Fruit fly (Drosophila melanogaster) whole organism, embryonic: ENCODE results near the gene CG32845.

ENCODE experiments used
- ATbp ChIP-seq: fragments of 200-800 bp; sonication (Bioruptor generic); optimal IDR thresholded peaks from 2 replicates; lab custom pipeline; 2017; ENCODE audit warnings: missing biosample characterization, mild to moderate bottlenecking, missing genetic modification characterization, missing genetic modification reagents
- Atf3 ChIP-seq: fragments of 200-800 bp; sonication (Bioruptor generic); optimal IDR thresholded peaks from 3 replicates; lab custom pipeline; 2016; ENCODE audit warnings: missing biosample characterization, missing genetic modification characterization
- CG10959 ChIP-seq: fragments of 200-800 bp; sonication (Bioruptor generic); IDR thresholded peaks from 2 replicates; pipeline ENCODE4 v1.3.6; 2022; ENCODE audit warnings: missing biosample characterization, missing genetic modification characterization
- CG11085 ChIP-seq: fragments of 200-800 bp; sonication (Bioruptor generic); IDR thresholded peaks from 2 replicates; pipeline ENCODE4 v1.3.6; 2022; ENCODE audit warnings: missing biosample characterization, missing genetic modification characterization
- CG11504 ChIP-seq: fragments of 200-800 bp; sonication (Bioruptor generic); optimal IDR thresholded peaks from 3 replicates; lab custom pipeline; 2019; ENCODE audit warnings: missing biosample characterization, mild to moderate bottlenecking, missing genetic modification characterization, moderate library complexity
- CG12071 ChIP-seq: fragments of 200-800 bp; sonication (Bioruptor generic); optimal IDR thresholded peaks from 3 replicates; lab custom pipeline; 2018; ENCODE audit warnings: missing biosample characterization, mild to moderate bottlenecking, missing genetic modification characterization
- CG12219 ChIP-seq: fragments of 200-800 bp; sonication (Bioruptor generic); optimal IDR thresholded peaks from 3 replicates; lab custom pipeline; 2018; ENCODE audit warnings: missing biosample characterization, mild to moderate bottlenecking, missing genetic modification characterization
- CG13894 ChIP-seq: fragments of 200-800 bp; sonication (Bioruptor generic); optimal IDR thresholded peaks from 3 replicates; lab custom pipeline; 2018; ENCODE audit warnings: missing biosample characterization, mild to moderate bottlenecking, missing genetic modification characterization, moderate library complexity
- CG15696 ChIP-seq: fragments of 200-800 bp; sonication (Bioruptor generic); optimal IDR thresholded peaks from 2 replicates; lab custom pipeline; 2019; ENCODE audit warnings: missing biosample characterization, mild to moderate bottlenecking, missing genetic modification characterization, moderate library complexity
- CG31224 ChIP-seq: fragments of 200-800 bp; sonication (Bioruptor generic); IDR thresholded peaks from 2 replicates; pipeline ENCODE4 v1.3.6; 2022; ENCODE audit warnings: missing biosample characterization, missing genetic modification characterization
- CG4424 ChIP-seq: fragments of 200-800 bp; sonication (Bioruptor generic); optimal IDR thresholded peaks from 3 replicates; lab custom pipeline; 2016; ENCODE audit warnings: missing biosample characterization, missing genetic modification characterization
- CG4707 ChIP-seq: fragments of 200-800 bp; sonication (Bioruptor generic); optimal IDR thresholded peaks from 2 replicates; lab custom pipeline; 2018; ENCODE audit warnings: missing biosample characterization, mild to moderate bottlenecking, missing genetic modification characterization, moderate library complexity
- CG4730 ChIP-seq: fragments of 200-800 bp; sonication (Bioruptor generic); IDR thresholded peaks from 2 replicates; pipeline ENCODE4 v1.3.6; 2022; ENCODE audit warnings: missing biosample characterization, missing genetic modification characterization
- CG5180 ChIP-seq: fragments of 200-800 bp; sonication (Bioruptor generic); optimal IDR thresholded peaks from 3 replicates; lab custom pipeline; 2017; ENCODE audit warnings: missing biosample characterization, missing genetic modification characterization, mild to moderate bottlenecking, moderate library complexity, missing genetic modification reagents
- CG8089 ChIP-seq: fragments of 200-800 bp; sonication (Bioruptor generic); optimal IDR thresholded peaks from 3 replicates; lab custom pipeline; 2016; ENCODE audit warnings: missing biosample characterization, missing genetic modification characterization
- Dad ChIP-seq: fragments of 200-800 bp; sonication (Bioruptor generic); optimal IDR thresholded peaks from 3 replicates; lab custom pipeline; 2016; ENCODE audit warnings: missing biosample characterization, missing genetic modification characterization
- Dll ChIP-seq: fragments of 200-800 bp; sonication (Bioruptor generic); IDR thresholded peaks from 4 replicates; pipeline ENCODE4 v1.3.6; 2022; ENCODE audit warnings: missing biosample characterization, missing genetic modification characterization; ENCODE audit not compliant: partially characterized antibody
- E2f1 ChIP-seq: fragments of 200-800 bp; sonication (Bioruptor generic); IDR thresholded peaks from 2 replicates; pipeline ENCODE4 v1.3.6; 2022; ENCODE audit warnings: missing biosample characterization, missing genetic modification characterization
- E2f2 ChIP-seq: fragments of 200-800 bp; sonication (Bioruptor generic); IDR thresholded peaks from 2 replicates; pipeline ENCODE4 v1.3.6; 2022; ENCODE audit warnings: missing biosample characterization, missing genetic modification characterization
- Elba2 ChIP-seq: fragments of 200-800 bp; sonication (Bioruptor generic); optimal IDR thresholded peaks from 3 replicates; lab custom pipeline; 2016; ENCODE audit warnings: missing biosample characterization, missing genetic modification characterization
- Gug ChIP-seq: fragments of 200-800 bp; sonication (Bioruptor generic); IDR thresholded peaks from 4 replicates; pipeline ENCODE4 v1.3.6; 2022; ENCODE audit warnings: missing biosample characterization, missing genetic modification characterization
- Hr39 ChIP-seq: fragments of >200 bp; optimal IDR thresholded peaks from 2 replicates; lab custom pipeline; 2017
- Hr51 ChIP-seq, 2 experiments: fragments of 200-800 bp; sonication (Bioruptor generic); optimal IDR thresholded peaks; 2 replicates in 1 of 2; 3 replicates in 1 of 2; lab custom pipeline; 2016 to 2018; ENCODE audit warnings: missing biosample characterization in 2 of 2, missing genetic modification characterization in 2 of 2, mild to moderate bottlenecking in 1 of 2, moderate library complexity in 1 of 2
- Jarid2 ChIP-seq: fragments of 200-800 bp; sonication (Bioruptor generic); optimal IDR thresholded peaks from 3 replicates; lab custom pipeline; 2017; ENCODE audit warnings: mild to moderate bottlenecking, missing biosample characterization, missing genetic modification reagents, missing genetic modification characterization
- Kr ChIP-seq: fragments of 200-800 bp; sonication (Bioruptor generic); optimal IDR thresholded peaks from 2 replicates; lab custom pipeline; 2017; ENCODE audit warnings: missing biosample characterization, mild to moderate bottlenecking, missing genetic modification characterization
- MESR4 ChIP-seq: fragments of 200-800 bp; sonication (Bioruptor generic); optimal IDR thresholded peaks from 2 replicates; lab custom pipeline; 2018; ENCODE audit warnings: missing biosample characterization, mild to moderate bottlenecking, missing genetic modification characterization, moderate library complexity
- Scr ChIP-seq: fragments of 200-800 bp; sonication (Bioruptor generic); IDR thresholded peaks from 2 replicates; pipeline ENCODE4 v1.3.6; 2022; ENCODE audit warnings: missing biosample characterization, missing genetic modification characterization; ENCODE audit not compliant: partially characterized antibody
- Spps ChIP-seq: fragments of 200-800 bp; sonication (Bioruptor generic); optimal IDR thresholded peaks from 2 replicates; lab custom pipeline; 2018; ENCODE audit warnings: missing biosample characterization, mild to moderate bottlenecking, missing genetic modification characterization
- Stat92E ChIP-seq, 3 experiments: fragments of >200 bp in 2 of 3; fragments of 200-800 bp in 1 of 3; sonication (Bioruptor generic) in 1 of 3; optimal IDR thresholded peaks; 2 replicates each; lab custom pipeline; 2017 to 2019; ENCODE audit warnings: missing biosample characterization in 3 of 3, missing genetic modification characterization in 3 of 3, mild to moderate bottlenecking in 1 of 3, moderate library complexity in 1 of 3
- Xrp1 ChIP-seq: fragments of 200-800 bp; sonication (Bioruptor generic); IDR thresholded peaks from 2 replicates; pipeline ENCODE4 v1.3.6; 2022; ENCODE audit warnings: missing biosample characterization, missing genetic modification characterization
- ab ChIP-seq: fragments of 200-800 bp; sonication (Bioruptor generic); optimal IDR thresholded peaks from 2 replicates; lab custom pipeline; 2016; ENCODE audit warnings: missing biosample characterization, missing genetic modification characterization
- crc ChIP-seq: fragments of 200-800 bp; sonication (Bioruptor generic); optimal IDR thresholded peaks from 2 replicates; lab custom pipeline; 2016; ENCODE audit warnings: missing biosample characterization, missing genetic modification characterization
- ham ChIP-seq: fragments of 200-800 bp; sonication (Bioruptor generic); IDR thresholded peaks from 2 replicates; pipeline ENCODE4 v1.3.6; 2022; ENCODE audit warnings: missing biosample characterization, missing genetic modification characterization
- hkb ChIP-seq, 2 experiments: fragments of 200-800 bp in 1 of 2; fragments of >200 bp in 1 of 2; sonication (Bioruptor generic) in 1 of 2; IDR thresholded peaks in 1 of 2; optimal IDR thresholded peaks in 1 of 2; 2 replicates each; pipeline versions ENCODE4 v1.3.6 to Lab custom; 2017 to 2022; ENCODE audit warnings: missing biosample characterization in 1 of 2, missing genetic modification characterization in 1 of 2
- kah ChIP-seq: fragments of 200-800 bp; sonication (Bioruptor generic); optimal IDR thresholded peaks from 2 replicates; lab custom pipeline; 2018; ENCODE audit warnings: missing biosample characterization, mild to moderate bottlenecking, missing genetic modification characterization
- nau ChIP-seq: fragments of 200-800 bp; sonication (Bioruptor generic); optimal IDR thresholded peaks from 3 replicates; lab custom pipeline; 2017; ENCODE audit warnings: missing biosample characterization, mild to moderate bottlenecking, missing genetic modification characterization, missing genetic modification reagents
- onecut ChIP-seq: fragments of 200-800 bp; sonication (Bioruptor generic); IDR thresholded peaks from 2 replicates; pipeline ENCODE4 v1.3.6; 2022; ENCODE audit warnings: missing biosample characterization, missing genetic modification characterization
- otp ChIP-seq: fragments of 200-800 bp; sonication (Bioruptor generic); IDR thresholded peaks from 3 replicates; pipeline ENCODE4, ENCODE4 v1.3.6; 2022; ENCODE audit warnings: missing biosample characterization, missing genetic modification characterization
- pan ChIP-seq, 4 experiments: fragments of >200 bp in 3 of 4; fragments of 200-800 bp in 1 of 4; sonication (Bioruptor generic) in 1 of 4; optimal IDR thresholded peaks in 3 of 4; IDR thresholded peaks in 1 of 4; 2 replicates each; pipeline versions ENCODE4 v1.3.6 to Lab custom; 2017 to 2022; ENCODE audit warnings: missing biosample characterization in 2 of 4, missing genetic modification characterization in 2 of 4, mixed read lengths in 1 of 4
- rib ChIP-seq: fragments of 200-800 bp; sonication (Bioruptor generic); IDR thresholded peaks from 2 replicates; pipeline ENCODE4 v1.3.6; 2022; ENCODE audit warnings: missing biosample characterization, missing genetic modification characterization
- scrt ChIP-seq: fragments of 200-800 bp; sonication (Bioruptor generic); optimal IDR thresholded peaks from 2 replicates; lab custom pipeline; 2018; ENCODE audit warnings: missing biosample characterization, mild to moderate bottlenecking, missing genetic modification characterization, moderate library complexity
- sim ChIP-seq: fragments of 200-800 bp; sonication (Bioruptor generic); IDR thresholded peaks from 2 replicates; pipeline ENCODE4 v1.3.6; 2022; ENCODE audit warnings: missing biosample characterization, missing genetic modification characterization
- ssp ChIP-seq: fragments of 200-800 bp; sonication (Bioruptor generic); IDR thresholded peaks from 2 replicates; pipeline ENCODE4 v1.3.6; 2022; ENCODE audit warnings: missing biosample characterization, missing genetic modification characterization
- sug ChIP-seq: fragments of 200-800 bp; optimal IDR thresholded peaks from 2 replicates; lab custom pipeline; 2019; ENCODE audit warnings: missing biosample characterization, mild to moderate bottlenecking, missing genetic modification characterization, moderate library complexity
- tap ChIP-seq: fragments of 200-800 bp; optimal IDR thresholded peaks from 3 replicates; lab custom pipeline; 2019; ENCODE audit warnings: missing biosample characterization, mild to moderate bottlenecking, missing genetic modification characterization, moderate library complexity
- unpg ChIP-seq: fragments of 200-800 bp; sonication (Bioruptor generic); optimal IDR thresholded peaks from 3 replicates; lab custom pipeline; 2018; ENCODE audit warnings: missing biosample characterization, mild to moderate bottlenecking, missing genetic modification characterization, moderate library complexity
- zen ChIP-seq: fragments of 200-800 bp; sonication (Bioruptor generic); optimal IDR thresholded peaks from 3 replicates; lab custom pipeline; 2018; ENCODE audit warnings: missing biosample characterization, mild to moderate bottlenecking, missing genetic modification characterization, moderate library complexity

Gene CG32845

DNA sequence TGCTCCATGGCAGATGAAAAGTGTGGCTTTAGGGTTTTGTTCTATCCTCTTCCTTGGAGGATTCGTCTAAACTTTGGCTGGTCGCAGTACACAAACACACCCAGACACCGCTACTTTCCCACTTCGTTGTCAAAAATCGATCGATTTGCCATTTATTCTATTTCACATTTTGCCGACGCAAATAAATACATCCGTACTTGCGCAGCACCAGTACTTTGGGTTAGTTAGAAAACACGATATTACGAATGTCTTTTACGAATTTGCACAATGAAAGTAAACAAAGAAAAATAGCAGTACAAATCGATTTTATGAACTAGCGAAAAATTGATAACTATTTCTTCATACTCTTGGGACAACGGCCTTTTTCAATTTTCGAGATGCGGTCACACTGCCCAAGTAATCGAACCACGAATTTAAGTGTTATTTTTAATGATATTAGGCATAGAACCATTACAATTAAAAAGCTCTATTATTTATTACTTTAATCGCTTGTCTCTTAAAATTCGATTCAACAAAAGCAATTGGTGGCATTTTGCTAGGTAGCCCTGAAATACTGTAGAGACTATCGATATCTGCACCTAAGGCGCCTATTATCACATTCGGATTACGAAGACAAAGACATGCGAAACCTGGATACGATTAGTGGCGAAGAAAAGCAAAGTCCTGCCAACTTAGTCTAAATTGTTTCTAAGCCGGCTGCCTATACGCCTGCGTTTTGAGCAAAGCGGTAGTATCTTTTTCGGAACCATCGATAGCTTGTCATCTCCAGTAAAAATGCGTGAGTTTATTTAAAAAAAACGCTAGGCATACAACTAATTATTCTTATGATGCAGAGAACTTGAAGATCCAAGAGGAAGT lies 15.3 kb downstream of the CG32845 start, which contains the start of the genes DIP2 and wac (continued):
- TF ChIP-seq Scr (GFP tag; lab: Robert Waterston, UW) (peak; percentile 91), pan (optimal IDR thresholded peaks at IDR 0.05; lab: Kevin White, UChicago) (no peak), pan (GFP tag; optimal IDR thresholded peaks at IDR 0.05 in 1 of 2, IDR thresholded peaks at IDR 0.05 in 1 of 2) (peak in 1 of 2 experiments; percentile 68), CG12071 (GFP tag; lab: Kevin White, UChicago) (no peak), rib (GFP tag; lab: Robert Waterston, UW) (no peak), hkb (optimal IDR thresholded peaks at IDR 0.05; lab: Kevin White, UChicago) (no peak), hkb (GFP tag; IDR thresholded peaks at IDR 0.05; lab: Robert Waterston, UW) (peak; percentile 58; the same call in 1 of the 2 replicates), kah (GFP tag; lab: Kevin White, UChicago) (no peak), CG5180 (GFP tag; lab: Kevin White, UChicago) (no peak), Hr51 (GFP tag; optimal IDR thresholded peaks at IDR 0.05; lab: Kevin White, UChicago) (peak in 1 of 2 experiments; percentile 82), CG4730 (GFP tag; lab: Robert Waterston, UW) (peak; percentile 62), Spps (tag; lab: Kevin White, UChicago) (peak; percentile 13), CG11085 (GFP tag; lab: Robert Waterston, UW) (0 out of 2 replicates have a peak, but pooled peaks have one; percentile 48), Dll (GFP tag; lab: Robert Waterston, UW) (peak; percentile 96), MESR4 (GFP tag; lab: Kevin White, UChicago) (peak; percentile 51), sim (GFP tag; lab: Robert Waterston, UW) (no peak), Atf3 (GFP tag; lab: Kevin White, UChicago) (peak; percentile 84), sug (tag; lab: Kevin White, UChicago) (peak; percentile 74), Elba2 (GFP tag; lab: Kevin White, UChicago) (peak; percentile 56), CG11504 (no peak), CG15696 (tag; lab: Kevin White, UChicago) (peak; percentile 55), CG12219 (GFP tag; lab: Kevin White, UChicago) (peak; percentile 21), tap (tag; lab: Kevin White, UChicago) (no peak), Gug (GFP tag; lab: Robert Waterston, UW) (peak; percentile 93), unpg (GFP tag; lab: Kevin White, UChicago) (peak; percentile 55), E2f1 (GFP tag; lab: Robert Waterston, UW) (no peak; the same call in none of the 2 replicates), nau (GFP tag; lab: Kevin White, UChicago) (no peak), onecut (peak; percentile 91), CG8089 (GFP tag; lab: Kevin White, UChicago) (peak; percentile 73), crc (GFP tag; lab: Kevin White, UChicago) (peak; percentile 67), ATbp (GFP tag; lab: Kevin White, UChicago) (peak; percentile 4), Jarid2 (GFP tag; lab: Kevin White, UChicago) (no peak), ham (peak; percentile 14; the same call in 1 of the 2 replicates), ab (GFP tag; lab: Kevin White, UChicago) (peak; percentile 86), otp (GFP tag; lab: Robert Waterston, UW) (no peak; the same call in 2 of the 3 replicates), Hr39 (lab: Kevin White, UChicago) (no peak), Kr (GFP tag; lab: Kevin White, UChicago) (no peak), E2f2 (GFP tag; lab: Robert Waterston, UW) (peak; percentile 88), CG13894 (tag; lab: Kevin White, UChicago) (peak; percentile 45), CG4707 (GFP tag; lab: Kevin White, UChicago) (peak; percentile 8), CG4424 (GFP tag; lab: Kevin White, UChicago) (peak; percentile 69), CG10959 (GFP tag; lab: Robert Waterston, UW) (no peak), CG31224 (GFP tag; lab: Robert Waterston, UW) (peak; percentile 55), scrt (GFP tag; lab: Kevin White, UChicago) (no peak), Stat92E (GFP tag; optimal IDR thresholded peaks at IDR 0.05; lab: Kevin White, UChicago) (no peak), zen (tag; lab: Kevin White, UChicago) (peak; percentile 57), ssp (peak; percentile 53; the same call in 1 of the 2 replicates), Dad (GFP tag; lab: Kevin White, UChicago) (peak; percentile 79), Xrp1 (GFP tag; lab: Robert Waterston, UW) (peak; percentile 72)
